Worm (Caenorhabditis elegans) whole organism, L1 larva: ENCODE measurements around the gene figl-1.
"Not testable (repeated sequence)": the region's sequence is repeated elsewhere in the genome, so short reads cannot be mapped to it uniquely, and the experiment has no call there.

Experiments used
- aly-2 ChIP-seq: fragments of 150-350 bp; optimal IDR thresholded peaks from 2 replicates; lab custom pipeline; 2014; ENCODE audit warnings: missing biosample characterization, missing genetic modification characterization
- ama-1 ChIP-seq: fragments of 150-350 bp; optimal IDR thresholded peaks from 2 replicates; lab custom pipeline; 2014
- blmp-1 ChIP-seq: fragments of 150-350 bp; optimal IDR thresholded peaks from 2 replicates; lab custom pipeline; 2014; ENCODE audit warnings: missing biosample characterization, missing genetic modification characterization
- egl-13 ChIP-seq: sonication (generic microtip); optimal IDR thresholded peaks from 2 replicates; lab custom pipeline; 2016; ENCODE audit warnings: missing genotype, missing genetic modification reagents, missing genetic modification characterization, missing compliant biosample characterization
- jun-1 ChIP-seq: fragments of 150-350 bp; optimal IDR thresholded peaks from 2 replicates; lab custom pipeline; 2014; ENCODE audit warnings: missing biosample characterization, missing genetic modification reagents, missing genetic modification characterization
- lin-13 ChIP-seq: fragments of 150-350 bp; optimal IDR thresholded peaks from 2 replicates; lab custom pipeline; 2014; ENCODE audit warnings: missing biosample characterization, missing genetic modification reagents, missing genetic modification characterization
- mab-9 ChIP-seq: fragments of 200-800 bp; sonication (Bioruptor generic); IDR thresholded peaks from 2 replicates; pipeline ENCODE4 v1.3.6; 2022; ENCODE audit warnings: missing genetic modification reagents, missing genetic modification characterization, missing compliant biosample characterization
- mdl-1 ChIP-seq, 2 experiments: fragments of 150-350 bp; optimal IDR thresholded peaks; 2 replicates each; lab custom pipeline; 2014 to 2017; ENCODE audit warnings: missing biosample characterization in 2 of 2, missing genetic modification characterization in 2 of 2, inconsistent platforms in 1 of 2
- rnt-1 ChIP-seq: sonication (generic microtip); optimal IDR thresholded peaks from 2 replicates; lab custom pipeline; 2016; ENCODE audit warnings: mild to moderate bottlenecking, missing genetic modification characterization, moderate library complexity, missing compliant biosample characterization
- sptf-1 ChIP-seq: fragments of 150-350 bp; optimal IDR thresholded peaks from 2 replicates; lab custom pipeline; 2014; ENCODE audit warnings: missing biosample characterization, missing genetic modification characterization
- unc-62 ChIP-seq: fragments of 150-350 bp; optimal IDR thresholded peaks from 2 replicates; lab custom pipeline; 2014; ENCODE audit warnings: missing biosample characterization, missing genetic modification reagents, missing genetic modification characterization
- ztf-11 ChIP-seq, 2 experiments: sonication (generic microtip); optimal IDR thresholded peaks; 2 replicates each; lab custom pipeline; 2016 to 2017; ENCODE audit warnings: missing genetic modification characterization in 2 of 2, missing biosample characterization in 1 of 2, missing compliant biosample characterization in 1 of 2
- ztf-4 ChIP-seq: fragments of 150-350 bp; optimal IDR thresholded peaks from 2 replicates; lab custom pipeline; 2014; ENCODE audit warnings: missing biosample characterization, missing genetic modification characterization

- TF ChIP-seq rnt-1 (tag; lab: Kevin White, UChicago); ztf-11 (tag; optimal IDR thresholded peaks at IDR 0.05; lab: Kevin White, UChicago); egl-13 (tag; lab: Kevin White, UChicago); unc-62; jun-1 (tag; lab: Kevin White, UChicago); mdl-1 (tag; optimal IDR thresholded peaks at IDR 0.05; lab: Kevin White, UChicago); sptf-1; ztf-4; aly-2 (tag; lab: Kevin White, UChicago); lin-13 (GFP tag; lab: Kevin White, UChicago); mab-9 (GFP tag; lab: Robert Waterston, UW); ama-1; blmp-1 (tag; lab: Kevin White, UChicago): not testable (repeated sequence)
These were observed 52.4 kb downstream of the figl-1 start, which contains the start of gene srh-194 for ce11 chrV:4293425-4293824.
